Worm (Caenorhabditis elegans): ENCODE measurements around the gene C10A4.7.

- TF ChIP-seq C06A6.2 (GFP tag; conservative IDR thresholded peaks at IDR 0.05): no peak
- TF ChIP-seq nhr-27 (tag; optimal IDR thresholded peaks at IDR 0.05): no peak
- no peak for TF ChIP-seq lin-26 (GFP tag; IDR thresholded peaks at IDR 0.05)
- no peak for TF ChIP-seq lir-1 (GFP tag; conservative IDR thresholded peaks at IDR 0.05)
- TF ChIP-seq snpc-4 (GFP tag; optimal IDR thresholded peaks at IDR 0.05): no peak
- no peak for TF ChIP-seq snpc-4 (tag; optimal IDR thresholded peaks at IDR 0.05)
- TF ChIP-seq F33H1.4 (GFP tag; IDR thresholded peaks at IDR 0.05): no peak
- TF ChIP-seq gei-17 (GFP tag; optimal IDR thresholded peaks at IDR 0.05): no peak
- TF ChIP-seq attf-5 (GFP tag; optimal IDR thresholded peaks at IDR 0.05): no peak
Observed at ce11 chrX:7460516-7460915, 45.2 kb upstream of the C10A4.7 start.
